Fruit fly (Drosophila melanogaster) S2 (cell line): ENCODE data around the gene CG43645.

Experiments
- CG8478 ChIP-seq: fragments of >200 bp; optimal IDR thresholded peaks from 2 replicates; lab custom pipeline; 2018
- CTCF ChIP-seq, 2 experiments: fragments of >200 bp; optimal IDR thresholded peaks; 2 replicates each; lab custom pipeline; 2018

- no peak for TF ChIP-seq CG8478 (lab: Kevin White, UChicago)
- TF ChIP-seq CTCF (optimal IDR thresholded peaks at IDR 0.05; lab: Kevin White, UChicago): no peak
These were observed 14.9 kb upstream of the CG43645 start for dm6 chr2L:17470630-17471029.
